Fruit fly (Drosophila melanogaster) whole organism, embryonic: ENCODE data around the gene amos.
A peak's percentile ranks its signal among the peaks of the same experiment; 100 is the strongest.

ENCODE experiments used
- Aef1 ChIP-seq: fragments of 200-800 bp; sonication (Bioruptor generic); IDR thresholded peaks from 3 replicates; pipeline ENCODE4 v1.3.6; 2022; ENCODE audit warnings: missing biosample characterization, missing genetic modification characterization
- Antp ChIP-seq: fragments of 200-800 bp; sonication (Bioruptor generic); optimal IDR thresholded peaks from 3 replicates; lab custom pipeline; 2016; ENCODE audit warnings: missing biosample characterization, missing genetic modification characterization
- Asciz ChIP-seq: fragments of 200-800 bp; sonication (Bioruptor generic); optimal IDR thresholded peaks from 2 replicates; lab custom pipeline; 2017; ENCODE audit warnings: missing biosample characterization, mild to moderate bottlenecking, missing genetic modification characterization, missing genetic modification reagents
- Bteb2 ChIP-seq: fragments of 200-800 bp; sonication (Bioruptor generic); optimal IDR thresholded peaks from 2 replicates; lab custom pipeline; 2016; ENCODE audit warnings: missing biosample characterization, missing genetic modification characterization
- CG10209 ChIP-seq: fragments of 200-800 bp; sonication (Bioruptor generic); optimal IDR thresholded peaks from 3 replicates; lab custom pipeline; 2017; ENCODE audit warnings: missing biosample characterization, mild to moderate bottlenecking, missing genetic modification characterization, missing genetic modification reagents
- CG10959 ChIP-seq: fragments of 200-800 bp; sonication (Bioruptor generic); IDR thresholded peaks from 2 replicates; pipeline ENCODE4 v1.3.6; 2022; ENCODE audit warnings: missing biosample characterization, missing genetic modification characterization
- CG11398 ChIP-seq: fragments of 200-800 bp; sonication (Bioruptor generic); optimal IDR thresholded peaks from 2 replicates; lab custom pipeline; 2016; ENCODE audit warnings: missing biosample characterization, missing genetic modification characterization
- CG12744 ChIP-seq: fragments of 200-800 bp; sonication (Bioruptor generic); optimal IDR thresholded peaks from 2 replicates; lab custom pipeline; 2016; ENCODE audit warnings: missing biosample characterization, missing genetic modification characterization
- CG14014 ChIP-seq: fragments of 200-800 bp; sonication (Bioruptor generic); IDR thresholded peaks from 2 replicates; pipeline ENCODE4 v1.3.6; 2022; ENCODE audit warnings: missing biosample characterization, missing genetic modification characterization
- CG14710 ChIP-seq: fragments of 200-800 bp; sonication (Bioruptor generic); optimal IDR thresholded peaks from 3 replicates; lab custom pipeline; 2019; ENCODE audit warnings: missing biosample characterization, mild to moderate bottlenecking, missing genetic modification characterization, moderate library complexity
- CG15479 ChIP-seq: fragments of 200-800 bp; sonication (Bioruptor generic); optimal IDR thresholded peaks from 3 replicates; lab custom pipeline; 2019; ENCODE audit warnings: missing biosample characterization, mild to moderate bottlenecking, missing genetic modification characterization, moderate library complexity
- CG15696 ChIP-seq: fragments of 200-800 bp; sonication (Bioruptor generic); optimal IDR thresholded peaks from 2 replicates; lab custom pipeline; 2019; ENCODE audit warnings: missing biosample characterization, mild to moderate bottlenecking, missing genetic modification characterization, moderate library complexity
- CG16863 ChIP-seq: fragments of 200-800 bp; sonication (Bioruptor generic); optimal IDR thresholded peaks from 3 replicates; lab custom pipeline; 2016; ENCODE audit warnings: missing biosample characterization, missing genetic modification characterization
- CG17802 ChIP-seq: fragments of 200-800 bp; sonication (Bioruptor generic); optimal IDR thresholded peaks from 2 replicates; lab custom pipeline; 2018; ENCODE audit warnings: missing biosample characterization, mild to moderate bottlenecking, missing genetic modification characterization, moderate library complexity
- CG18011 ChIP-seq: fragments of 200-800 bp; sonication (Bioruptor generic); optimal IDR thresholded peaks from 2 replicates; lab custom pipeline; 2017; ENCODE audit warnings: missing biosample characterization, missing genetic modification characterization, mild to moderate bottlenecking, moderate library complexity, missing genotype
- CG34224 ChIP-seq: fragments of 200-800 bp; sonication (Bioruptor generic); IDR thresholded peaks from 3 replicates; pipeline ENCODE4 v1.3.6; 2022; ENCODE audit warnings: missing biosample characterization, missing genetic modification characterization; ENCODE audit not compliant: partially characterized antibody
- CG4730 ChIP-seq: fragments of 200-800 bp; sonication (Bioruptor generic); IDR thresholded peaks from 2 replicates; pipeline ENCODE4 v1.3.6; 2022; ENCODE audit warnings: missing biosample characterization, missing genetic modification characterization
- CG6272 ChIP-seq: fragments of 200-800 bp; sonication (Bioruptor generic); IDR thresholded peaks from 2 replicates; pipeline ENCODE4 v1.3.6; 2022; ENCODE audit warnings: missing biosample characterization, missing genetic modification characterization
- CG6765 ChIP-seq: fragments of 200-800 bp; sonication (Bioruptor generic); optimal IDR thresholded peaks from 3 replicates; lab custom pipeline; 2017; ENCODE audit warnings: missing biosample characterization, mild to moderate bottlenecking, missing genetic modification characterization
- CG7556 ChIP-seq: fragments of 200-800 bp; sonication (Bioruptor generic); optimal IDR thresholded peaks from 2 replicates; lab custom pipeline; 2017; ENCODE audit warnings: missing biosample characterization, mild to moderate bottlenecking, missing genetic modification characterization
- CG7786 ChIP-seq: fragments of 200-800 bp; sonication (Bioruptor generic); optimal IDR thresholded peaks from 2 replicates; lab custom pipeline; 2016; ENCODE audit warnings: missing biosample characterization, missing genetic modification characterization
- Chrac-16 ChIP-seq: fragments of 200-800 bp; sonication (Bioruptor generic); optimal IDR thresholded peaks from 3 replicates; lab custom pipeline; 2016; ENCODE audit warnings: missing biosample characterization, missing genetic modification characterization
- Dbx ChIP-seq: fragments of 200-800 bp; sonication (Bioruptor generic); IDR thresholded peaks from 3 replicates; pipeline ENCODE4 v1.3.6; 2022; ENCODE audit warnings: missing biosample characterization, missing genetic modification characterization
- Dip3 ChIP-seq: fragments of 200-800 bp; sonication (Bioruptor generic); optimal IDR thresholded peaks from 3 replicates; lab custom pipeline; 2016; ENCODE audit warnings: missing biosample characterization, missing genetic modification characterization
- Ets97D ChIP-seq: fragments of 200-800 bp; sonication (Bioruptor generic); optimal IDR thresholded peaks from 3 replicates; lab custom pipeline; 2016; ENCODE audit warnings: missing biosample characterization, missing genetic modification characterization
- H2.0 ChIP-seq: fragments of 200-800 bp; sonication (Bioruptor generic); IDR thresholded peaks from 2 replicates; pipeline ENCODE4 v1.3.6; 2022; ENCODE audit warnings: missing biosample characterization, missing genetic modification characterization
- Hand ChIP-seq: fragments of 200-800 bp; sonication (Bioruptor generic); optimal IDR thresholded peaks from 2 replicates; lab custom pipeline; 2017; ENCODE audit warnings: mild to moderate bottlenecking, missing biosample characterization, missing genetic modification reagents, missing genetic modification characterization
- Hr78 ChIP-seq, 2 experiments: fragments of 200-800 bp in 1 of 2; fragments of >200 bp in 1 of 2; sonication (Bioruptor generic) in 1 of 2; optimal IDR thresholded peaks; 2 replicates each; lab custom pipeline; 2017 to 2019; ENCODE audit warnings: missing biosample characterization in 2 of 2, missing genetic modification characterization in 2 of 2, mild to moderate bottlenecking in 1 of 2, moderate library complexity in 1 of 2
- Mad ChIP-seq: fragments of 200-800 bp; sonication (Bioruptor generic); optimal IDR thresholded peaks from 2 replicates; lab custom pipeline; 2016; ENCODE audit warnings: missing biosample characterization, missing genetic modification characterization
- Myb ChIP-seq: fragments of 200-800 bp; sonication (Bioruptor generic); optimal IDR thresholded peaks from 2 replicates; lab custom pipeline; 2016; ENCODE audit warnings: missing biosample characterization, missing genetic modification characterization
- NFAT ChIP-seq: fragments of 200-800 bp; sonication (Bioruptor generic); IDR thresholded peaks from 2 replicates; pipeline ENCODE4 v1.3.6; 2022; ENCODE audit warnings: missing biosample characterization, missing genetic modification characterization
- Neu2 ChIP-seq: fragments of 200-800 bp; sonication (Bioruptor generic); optimal IDR thresholded peaks from 3 replicates; lab custom pipeline; 2016; ENCODE audit warnings: missing biosample characterization, missing genetic modification characterization, borderline replicate concordance
- NfI ChIP-seq: fragments of 200-800 bp; sonication (Bioruptor generic); optimal IDR thresholded peaks from 3 replicates; lab custom pipeline; 2018; ENCODE audit warnings: missing biosample characterization, mild to moderate bottlenecking, missing genetic modification characterization, moderate library complexity
- Oaz ChIP-seq: fragments of 200-800 bp; sonication (Bioruptor generic); IDR thresholded peaks from 2 replicates; pipeline ENCODE4 v1.3.6; 2022; ENCODE audit warnings: missing biosample characterization, missing genetic modification characterization
- Sry-β ChIP-seq: fragments of 200-800 bp; sonication (Bioruptor generic); optimal IDR thresholded peaks from 2 replicates; lab custom pipeline; 2018; ENCODE audit warnings: missing biosample characterization, mild to moderate bottlenecking, missing genetic modification characterization, moderate library complexity
- ash1 ChIP-seq: fragments of 200-800 bp; sonication (Bioruptor generic); optimal IDR thresholded peaks from 2 replicates; lab custom pipeline; 2018; ENCODE audit warnings: missing biosample characterization, mild to moderate bottlenecking, missing genetic modification characterization
- bsh ChIP-seq, 2 experiments: fragments of 200-800 bp; sonication (Bioruptor generic); optimal IDR thresholded peaks; 2 replicates each; lab custom pipeline; 2017 to 2018; ENCODE audit warnings: mild to moderate bottlenecking in 2 of 2, missing biosample characterization in 2 of 2, missing genetic modification characterization in 2 of 2, moderate library complexity in 1 of 2
- cas ChIP-seq: fragments of 200-800 bp; sonication (Bioruptor generic); IDR thresholded peaks from 2 replicates; pipeline ENCODE4 v1.3.6; 2022; ENCODE audit warnings: missing biosample characterization, missing genetic modification characterization
- chinmo ChIP-seq: fragments of 200-800 bp; sonication (Bioruptor generic); IDR thresholded peaks from 4 replicates; pipeline ENCODE4 v1.3.6; 2022; ENCODE audit warnings: missing biosample characterization, missing genetic modification characterization; ENCODE audit not compliant: partially characterized antibody
- chn ChIP-seq: fragments of 200-800 bp; sonication (Bioruptor generic); optimal IDR thresholded peaks from 2 replicates; lab custom pipeline; 2016; ENCODE audit warnings: missing biosample characterization, missing genetic modification characterization
- dimm ChIP-seq: fragments of 200-800 bp; sonication (Bioruptor generic); IDR thresholded peaks from 2 replicates; pipeline ENCODE4 v1.3.6; 2022; ENCODE audit warnings: missing biosample characterization, missing genetic modification characterization
- ems ChIP-seq: fragments of 200-800 bp; sonication (Bioruptor generic); optimal IDR thresholded peaks from 3 replicates; lab custom pipeline; 2016; ENCODE audit warnings: missing biosample characterization, missing genetic modification characterization
- fd102C ChIP-seq: fragments of 200-800 bp; sonication (Bioruptor generic); optimal IDR thresholded peaks from 2 replicates; lab custom pipeline; 2018; ENCODE audit warnings: missing biosample characterization, mild to moderate bottlenecking, missing genetic modification characterization, moderate library complexity
- gfzf ChIP-seq: fragments of 200-800 bp; sonication (Bioruptor generic); optimal IDR thresholded peaks from 2 replicates; lab custom pipeline; 2016; ENCODE audit warnings: missing biosample characterization, mild to moderate bottlenecking, missing genetic modification characterization, moderate library complexity
- hth ChIP-seq: fragments of >200 bp; optimal IDR thresholded peaks from 2 replicates; lab custom pipeline; 2017; ENCODE audit warnings: inconsistent platforms
- kah ChIP-seq: fragments of 200-800 bp; sonication (Bioruptor generic); optimal IDR thresholded peaks from 2 replicates; lab custom pipeline; 2018; ENCODE audit warnings: missing biosample characterization, mild to moderate bottlenecking, missing genetic modification characterization
- lmd ChIP-seq: fragments of 200-800 bp; sonication (Bioruptor generic); IDR thresholded peaks from 2 replicates; pipeline ENCODE4 v1.3.6; 2022; ENCODE audit warnings: missing biosample characterization, missing genetic modification characterization
- lov ChIP-seq, 2 experiments: fragments of 200-800 bp in 1 of 2; fragments of >200 bp in 1 of 2; sonication (Bioruptor generic) in 1 of 2; IDR thresholded peaks in 1 of 2; optimal IDR thresholded peaks in 1 of 2; 2 replicates in 1 of 2; 3 replicates in 1 of 2; pipeline versions ENCODE4 v1.3.6 to Lab custom; 2017 to 2022; ENCODE audit warnings: missing biosample characterization in 1 of 2, missing genetic modification characterization in 1 of 2
- ranshi ChIP-seq: fragments of 200-800 bp; sonication (Bioruptor generic); IDR thresholded peaks from 2 replicates; pipeline ENCODE4 v1.3.6; 2022; ENCODE audit warnings: missing biosample characterization, missing genetic modification characterization
- repo ChIP-seq: fragments of 200-800 bp; sonication (Bioruptor generic); optimal IDR thresholded peaks from 2 replicates; lab custom pipeline; 2016; ENCODE audit warnings: missing biosample characterization, missing genetic modification characterization
- stc ChIP-seq: fragments of 200-800 bp; sonication (Bioruptor generic); IDR thresholded peaks from 2 replicates; pipeline ENCODE4 v1.3.6; 2022; ENCODE audit warnings: missing biosample characterization, missing genetic modification characterization

Gene amos

dm6 chr2L:18616019-18616418, 19.3 kb upstream of the amos start, which contains the start of gene IFT46 (continued):
- no peak for TF ChIP-seq dimm (GFP tag; lab: Robert Waterston, UW)
- no peak for TF ChIP-seq CG14014 (GFP tag; lab: Robert Waterston, UW)
- TF ChIP-seq NFAT (GFP tag; lab: Robert Waterston, UW): no peak
- TF ChIP-seq CG17802 (tag; lab: Kevin White, UChicago): no peak
- TF ChIP-seq ems (GFP tag; lab: Kevin White, UChicago): no peak
- TF ChIP-seq Myb (GFP tag; lab: Kevin White, UChicago): no peak
- TF ChIP-seq kah (GFP tag; lab: Kevin White, UChicago): no peak
- peak; percentile 73 for TF ChIP-seq CG15479 (GFP tag; lab: Kevin White, UChicago)
- TF ChIP-seq Antp (GFP tag; lab: Kevin White, UChicago): peak; percentile 17
- peak; percentile 39; the same call in 1 of the 3 replicates for TF ChIP-seq Dbx
- TF ChIP-seq H2.0 (GFP tag; lab: Robert Waterston, UW): no peak
- no peak for TF ChIP-seq Oaz (GFP tag; lab: Robert Waterston, UW)
- no peak for TF ChIP-seq chn
- no peak for TF ChIP-seq Aef1 (GFP tag; lab: Robert Waterston, UW)
- no peak for TF ChIP-seq CG6765 (GFP tag; lab: Kevin White, UChicago)
- TF ChIP-seq chinmo: no peak
- no peak for TF ChIP-seq CG16863 (GFP tag; lab: Kevin White, UChicago)
- TF ChIP-seq Asciz: no peak
- no peak for TF ChIP-seq Hand
- peak; percentile 48 for TF ChIP-seq Neu2 (GFP tag; lab: Kevin White, UChicago)
- no peak for TF ChIP-seq CG4730
- no peak for TF ChIP-seq Bteb2 (GFP tag; lab: Kevin White, UChicago)
- no peak for TF ChIP-seq CG6272 (GFP tag; lab: Robert Waterston, UW)
- TF ChIP-seq CG14710 (tag; lab: Kevin White, UChicago): peak; percentile 1
- no peak for TF ChIP-seq lov (optimal IDR thresholded peaks at IDR 0.05; lab: Kevin White, UChicago)
- TF ChIP-seq lov (GFP tag; IDR thresholded peaks at IDR 0.05; lab: Robert Waterston, UW): 0 out of 3 replicates have a peak, but pooled peaks have one; percentile 61
- no peak for TF ChIP-seq gfzf (GFP tag; lab: Kevin White, UChicago)
- no peak for TF ChIP-seq stc (GFP tag; lab: Robert Waterston, UW)
- TF ChIP-seq repo (GFP tag; lab: Kevin White, UChicago): no peak
- no peak for TF ChIP-seq CG7556 (GFP tag; lab: Kevin White, UChicago)
- no peak for TF ChIP-seq ranshi (GFP tag; lab: Robert Waterston, UW)
- TF ChIP-seq CG15696 (tag; lab: Kevin White, UChicago): peak; percentile 46
- TF ChIP-seq lmd (GFP tag; lab: Robert Waterston, UW): no peak
- TF ChIP-seq CG34224 (GFP tag; lab: Robert Waterston, UW): no peak
- no peak for TF ChIP-seq ash1
- peak; percentile 4 for TF ChIP-seq CG10209
- peak; percentile 54; the same call in 1 of the 2 replicates for TF ChIP-seq CG10959 (GFP tag; lab: Robert Waterston, UW)
- peak; percentile 55 for TF ChIP-seq fd102C (GFP tag; lab: Kevin White, UChicago)
- no peak for TF ChIP-seq Sry-β (GFP tag; lab: Kevin White, UChicago)
- TF ChIP-seq CG18011: no peak
- TF ChIP-seq CG11398 (GFP tag; lab: Kevin White, UChicago): no peak
- TF ChIP-seq bsh (GFP tag; optimal IDR thresholded peaks at IDR 0.05; lab: Kevin White, UChicago): peak in 1 of 2 experiments; percentile 19
- no peak for TF ChIP-seq Dip3 (GFP tag; lab: Kevin White, UChicago)
- TF ChIP-seq cas (GFP tag; lab: Robert Waterston, UW): no peak
- no peak for TF ChIP-seq CG12744 (GFP tag; lab: Kevin White, UChicago)
- TF ChIP-seq Mad (GFP tag; lab: Kevin White, UChicago): no peak
- no peak for TF ChIP-seq Chrac-16 (GFP tag; lab: Kevin White, UChicago)
- TF ChIP-seq Ets97D (GFP tag; lab: Kevin White, UChicago): no peak
- no peak for TF ChIP-seq hth (lab: Kevin White, UChicago)
- TF ChIP-seq NfI (GFP tag; lab: Kevin White, UChicago): no peak
- TF ChIP-seq CG7786 (GFP tag; lab: Kevin White, UChicago): no peak
- TF ChIP-seq Hr78 (GFP tag; optimal IDR thresholded peaks at IDR 0.05; lab: Kevin White, UChicago): no peak
